Worm (Caenorhabditis elegans): ENCODE data around the gene T14G12.12.

The T14G12.12 gene

DNA sequence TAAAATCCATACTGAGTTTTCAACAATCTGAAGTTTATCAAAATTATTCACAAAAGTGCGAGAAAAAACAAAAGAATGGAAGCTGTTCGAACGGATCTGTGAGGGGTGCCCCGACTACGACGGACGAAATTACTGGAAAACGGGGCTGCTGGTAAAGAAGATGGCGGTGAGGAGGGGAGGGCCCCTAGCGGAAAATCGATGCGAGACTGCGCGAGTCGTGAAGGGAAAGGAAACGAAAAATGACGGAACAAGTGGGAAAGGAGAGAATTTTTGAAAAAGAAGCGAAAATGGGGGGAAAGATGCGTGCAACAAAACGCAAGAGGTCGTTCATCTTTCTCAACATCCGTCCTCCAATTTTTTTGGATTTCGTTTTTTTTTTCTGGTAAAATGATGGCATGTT is 44.4 kb upstream of the T14G12.12 start:
- TF ChIP-seq elt-3 (tag; optimal IDR thresholded peaks at IDR 0.05) (no peak), unc-55 (GFP tag; optimal IDR thresholded peaks at IDR 0.05) (peak; percentile 31), egl-27 (tag; optimal IDR thresholded peaks at IDR 0.05) (no peak), ceh-82 (tag; optimal IDR thresholded peaks at IDR 0.05) (no peak), sem-4 (tag; optimal IDR thresholded peaks at IDR 0.05) (no peak), skn-1 (tag; optimal IDR thresholded peaks at IDR 0.05) (no peak), alr-1 (tag; optimal IDR thresholded peaks at IDR 0.05) (no peak), nhr-6 (tag; optimal IDR thresholded peaks at IDR 0.05) (no peak), mdl-1 (tag; optimal IDR thresholded peaks at IDR 0.05) (no peak), Y55F3AM.14 (GFP tag; optimal IDR thresholded peaks at IDR 0.05) (no peak), nhr-129 (tag; optimal IDR thresholded peaks at IDR 0.05) (peak; percentile 7), C34F6.9 (tag; optimal IDR thresholded peaks at IDR 0.05) (peak; percentile 25), mab-5 (tag; optimal IDR thresholded peaks at IDR 0.05) (peak; percentile 19)

- TF ChIP-seq alr-1 (tag; optimal IDR thresholded peaks at IDR 0.05), result no peak
- no peak for TF ChIP-seq nhr-25 (tag; optimal IDR thresholded peaks at IDR 0.05)
- no peak for TF ChIP-seq Y55F3AM.14 (GFP tag; optimal IDR thresholded peaks at IDR 0.05)
- TF ChIP-seq unc-62 (GFP tag; optimal IDR thresholded peaks at IDR 0.05), result no peak
- TF ChIP-seq mbf-1 (tag; optimal IDR thresholded peaks at IDR 0.05), result no peak
- no peak for TF ChIP-seq zag-1 (tag; optimal IDR thresholded peaks at IDR 0.05)
- no peak for TF ChIP-seq ztf-1 (GFP tag; conservative IDR thresholded peaks at IDR 0.05)
- no peak for TF ChIP-seq gmeb-1 (tag; optimal IDR thresholded peaks at IDR 0.05)
- no peak for TF ChIP-seq ceh-16 (tag; optimal IDR thresholded peaks at IDR 0.05)
- TF ChIP-seq nhr-23 (tag; optimal IDR thresholded peaks at IDR 0.05), result no peak
- TF ChIP-seq sma-3 (GFP tag; optimal IDR thresholded peaks at IDR 0.05), result no peak
- no peak for TF ChIP-seq dmd-4 (tag; optimal IDR thresholded peaks at IDR 0.05)
- no peak for TF ChIP-seq elt-3 (tag; optimal IDR thresholded peaks at IDR 0.05)
- TF ChIP-seq peb-1 (tag; optimal IDR thresholded peaks at IDR 0.05), result no peak
- no peak for TF ChIP-seq mdl-1 (tag; optimal IDR thresholded peaks at IDR 0.05)
- TF ChIP-seq nhr-129 (tag; optimal IDR thresholded peaks at IDR 0.05), result no peak
- TF ChIP-seq nhr-12 (tag; optimal IDR thresholded peaks at IDR 0.05), result no peak
- no peak for TF ChIP-seq blmp-1 (tag; optimal IDR thresholded peaks at IDR 0.05; ENCODE audit: insufficient read depth)
Measured at ce11 chrX:3798288-3798687, 40.0 kb upstream of the T14G12.12 start.

DNA sequence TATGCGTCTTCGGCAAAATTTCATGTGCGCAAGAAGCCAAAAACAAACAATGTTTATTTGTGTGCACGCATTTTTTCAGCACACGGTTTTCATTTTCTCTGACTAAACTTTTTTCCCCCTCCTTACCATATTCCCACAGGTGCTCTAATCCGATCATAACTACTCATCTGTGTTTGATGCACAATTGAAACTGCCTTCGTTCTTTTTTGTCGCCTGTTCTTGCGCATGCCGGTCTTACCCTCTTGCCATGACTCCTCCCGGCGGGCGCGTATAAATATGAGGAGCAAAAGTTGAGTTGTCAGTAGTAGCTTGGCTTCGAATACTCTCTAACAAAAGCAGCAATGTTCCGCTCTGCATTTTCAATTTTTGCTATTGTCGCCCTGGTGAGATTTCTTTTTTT is 39.6 kb upstream of the T14G12.12 start, which contains the start of gene abu-10:
Gene abu-10, plus strand, starts transcription at position 301 of the 400 bp plus-strand sequence.
- no peak for TF ChIP-seq ztf-11 (tag; optimal IDR thresholded peaks at IDR 0.05)
- no peak for TF ChIP-seq R02D3.7 (tag; optimal IDR thresholded peaks at IDR 0.05)
- TF ChIP-seq elt-1 (tag; optimal IDR thresholded peaks at IDR 0.05), result no peak

ce11 chrX:3795642-3796041 is 37.3 kb upstream of the T14G12.12 start, which contains the start of gene F35A5.5:
F35A5.5 (minus strand) TSS chrX:3795742.
- TF ChIP-seq mdl-1 (tag; optimal IDR thresholded peaks at IDR 0.05), result no peak
- TF ChIP-seq mab-5 (tag; optimal IDR thresholded peaks at IDR 0.05), result no peak
- no peak for TF ChIP-seq lsy-2 (tag; optimal IDR thresholded peaks at IDR 0.05)

- TF ChIP-seq unc-39 (tag; optimal IDR thresholded peaks at IDR 0.05) (no peak), lsy-2 (tag; optimal IDR thresholded peaks at IDR 0.05) (no peak), sma-3 (GFP tag; optimal IDR thresholded peaks at IDR 0.05) (no peak), R02D3.7 (tag; optimal IDR thresholded peaks at IDR 0.05) (no peak), lin-39 (tag; optimal IDR thresholded peaks at IDR 0.05) (no peak), F13H6.1 (tag; optimal IDR thresholded peaks at IDR 0.05) (no peak), nhr-25 (tag; optimal IDR thresholded peaks at IDR 0.05) (no peak), aly-2 (tag; optimal IDR thresholded peaks at IDR 0.05) (no peak), snpc-4 (tag; optimal IDR thresholded peaks at IDR 0.05) (no peak), gmeb-1 (tag; optimal IDR thresholded peaks at IDR 0.05) (no peak), ZK546.5 (tag; optimal IDR thresholded peaks at IDR 0.05) (no peak), ztf-11 (tag; optimal IDR thresholded peaks at IDR 0.05) (no peak), blmp-1 (tag; optimal IDR thresholded peaks at IDR 0.05; ENCODE audit: insufficient read depth) (no peak), fos-1 (tag; optimal IDR thresholded peaks at IDR 0.05) (no peak), peb-1 (tag; optimal IDR thresholded peaks at IDR 0.05) (no peak), unc-55 (GFP tag; optimal IDR thresholded peaks at IDR 0.05) (no peak), lin-11 (tag; optimal IDR thresholded peaks at IDR 0.05) (no peak), ama-1 (optimal IDR thresholded peaks at IDR 0.05) (no peak), alr-1 (tag; optimal IDR thresholded peaks at IDR 0.05) (no peak), sem-4 (tag; optimal IDR thresholded peaks at IDR 0.05) (no peak)
Measured at ce11 chrX:3794161-3794560, 35.9 kb upstream of the T14G12.12 start.

Measured in whole organism, L2 larva.